Worm (Caenorhabditis elegans): Measurements from ENCODE around the gene mltn-6.

- TF ChIP-seq ama-1 (optimal IDR thresholded peaks at IDR 0.05): no peak
- no peak for TF ChIP-seq ets-7 (tag; optimal IDR thresholded peaks at IDR 0.05)
- TF ChIP-seq aly-1 (tag; optimal IDR thresholded peaks at IDR 0.05): no peak
- TF ChIP-seq hnd-1 (tag; optimal IDR thresholded peaks at IDR 0.05): no peak
- TF ChIP-seq tbx-11 (GFP tag; IDR thresholded peaks at IDR 0.05): no peak
- no peak for TF ChIP-seq flt-1 (GFP tag; IDR thresholded peaks at IDR 0.05)
- TF ChIP-seq ceh-36 (tag; optimal IDR thresholded peaks at IDR 0.05): no peak
- TF ChIP-seq B0310.2 (tag; optimal IDR thresholded peaks at IDR 0.05): no peak
- no peak for TF ChIP-seq sea-1 (GFP tag; conservative IDR thresholded peaks at IDR 0.05)
- no peak for TF ChIP-seq ceh-13 (GFP tag; optimal IDR thresholded peaks at IDR 0.05)
- TF ChIP-seq scrt-1 (GFP tag; IDR thresholded peaks at IDR 0.05): no peak
- TF ChIP-seq F13C5.2 (tag; optimal IDR thresholded peaks at IDR 0.05): no peak
Observed at ce11 chrV:384511-384910, 19.8 kb downstream of the mltn-6 start.

All from whole organism, early embryonic.